Fruit fly (Drosophila melanogaster): ENCODE data around the gene CG43999.

DNA sequence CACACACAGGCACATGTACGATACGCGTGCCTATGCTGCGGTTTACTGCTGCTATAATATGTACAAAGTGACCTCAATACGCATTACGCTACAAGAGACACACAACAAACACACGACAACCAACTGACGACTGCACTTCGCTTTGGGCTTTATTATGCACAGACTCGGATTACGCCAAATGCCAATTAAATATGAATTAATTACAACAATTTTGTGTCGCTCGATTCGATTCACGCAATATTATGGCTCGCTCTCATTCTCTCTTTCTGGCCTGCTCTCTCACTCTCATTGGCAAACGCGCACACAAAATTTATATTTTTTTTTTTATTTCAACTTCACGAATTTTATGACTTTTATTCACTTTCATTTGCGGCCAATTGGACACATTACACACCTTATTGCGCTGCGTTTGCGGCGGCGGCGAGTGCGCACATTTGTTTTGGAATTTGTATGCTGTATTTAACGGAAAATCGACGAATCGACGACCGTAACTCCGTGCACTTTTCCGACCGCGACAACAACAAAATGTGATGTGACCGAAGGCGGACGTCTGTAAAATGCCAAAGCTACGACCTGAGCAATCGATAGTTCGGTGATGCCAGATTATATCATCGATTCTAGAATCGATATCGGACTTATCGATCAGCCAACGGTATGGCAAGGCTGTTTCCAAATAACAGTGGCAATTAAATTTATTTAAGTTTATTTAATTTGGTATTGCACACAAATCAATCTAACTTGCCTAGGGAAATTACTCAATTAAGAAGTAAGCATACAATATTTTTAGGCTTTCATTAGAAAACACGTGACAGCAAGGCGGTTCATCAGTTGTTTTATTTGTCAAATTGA, 6.1 kb downstream of the CG43999 start, which contains the start of the genes sba and CG31141:
- peak; percentile 24 for TF ChIP-seq EcR (GFP tag; optimal IDR thresholded peaks at IDR 0.05)
- no peak for TF ChIP-seq CG8301 (tag; optimal IDR thresholded peaks at IDR 0.05)
- TF ChIP-seq CG15710 (tag; optimal IDR thresholded peaks at IDR 0.05), result no peak
- TF ChIP-seq Ets98B (GFP tag; IDR thresholded peaks at IDR 0.05), result peak; percentile 58
- peak; percentile 55; the same call in 2 of the 3 replicates for TF ChIP-seq CG4496 (GFP tag; IDR thresholded peaks at IDR 0.05)
- TF ChIP-seq CG34367 (tag; optimal IDR thresholded peaks at IDR 0.05), result no peak
- TF ChIP-seq CG12605 (GFP tag; IDR thresholded peaks at IDR 0.05), result peak; percentile 57; the same call in 1 of the 2 replicates
- TF ChIP-seq Pif1B (GFP tag; optimal IDR thresholded peaks at IDR 0.05), result no peak
- TF ChIP-seq Snoo (tag; optimal IDR thresholded peaks at IDR 0.05), result peak; percentile 4
- peak; percentile 36 for TF ChIP-seq gl (tag; optimal IDR thresholded peaks at IDR 0.05)
- TF ChIP-seq Pif1A (GFP tag; optimal IDR thresholded peaks at IDR 0.05), result no peak
- no peak for TF ChIP-seq rn (GFP tag; IDR thresholded peaks at IDR 0.05)
- TF ChIP-seq CG17806 (tag; optimal IDR thresholded peaks at IDR 0.05), result no peak
